Worm (Caenorhabditis elegans): ENCODE results near the gene B0304.2.

B0304.2 gene

ce11 chrII:4495844-4496243 is 27.6 kb upstream of the B0304.2 start:
- TF ChIP-seq ceh-13 (GFP tag; optimal IDR thresholded peaks at IDR 0.05) (no peak), tbx-37 (GFP tag; conservative IDR thresholded peaks at IDR 0.05) (no peak), ets-7 (tag; optimal IDR thresholded peaks at IDR 0.05) (no peak), tra-4 (tag; optimal IDR thresholded peaks at IDR 0.05) (no peak), pes-1 (GFP tag; IDR thresholded peaks at IDR 0.05) (no peak), aly-1 (tag; optimal IDR thresholded peaks at IDR 0.05) (no peak), hmg-4 (GFP tag; optimal IDR thresholded peaks at IDR 0.05) (no peak), ceh-36 (tag; optimal IDR thresholded peaks at IDR 0.05) (no peak), sea-1 (GFP tag; conservative IDR thresholded peaks at IDR 0.05) (no peak), B0310.2 (tag; optimal IDR thresholded peaks at IDR 0.05) (no peak), scrt-1 (GFP tag; IDR thresholded peaks at IDR 0.05) (no peak)

- TF ChIP-seq hnd-1 (tag; optimal IDR thresholded peaks at IDR 0.05) (no peak), ama-1 (optimal IDR thresholded peaks at IDR 0.05) (no peak), hmg-4 (GFP tag; optimal IDR thresholded peaks at IDR 0.05) (no peak), ets-7 (tag; optimal IDR thresholded peaks at IDR 0.05) (no peak), pes-1 (GFP tag; IDR thresholded peaks at IDR 0.05) (no peak), scrt-1 (GFP tag; IDR thresholded peaks at IDR 0.05) (no peak), sea-1 (GFP tag; conservative IDR thresholded peaks at IDR 0.05) (no peak), tbx-11 (GFP tag; IDR thresholded peaks at IDR 0.05) (no peak)
These were observed 18.3 kb upstream of the B0304.2 start, which contains the start of gene camt-1 for ce11 chrII:4505097-4505626. camt-1 (minus strand) TSS chrII:4505147.

- TF ChIP-seq hmg-4 (GFP tag; optimal IDR thresholded peaks at IDR 0.05) (peak; percentile 9), F13C5.2 (tag; optimal IDR thresholded peaks at IDR 0.05) (peak; percentile 32), B0310.2 (tag; optimal IDR thresholded peaks at IDR 0.05) (no peak)
These were observed 16.7 kb upstream of the B0304.2 start for ce11 chrII:4506552-4507291.

ce11 chrII:4507669-4508068 is 15.8 kb upstream of the B0304.2 start:
- TF ChIP-seq ama-1 (optimal IDR thresholded peaks at IDR 0.05) (no peak), B0310.2 (tag; optimal IDR thresholded peaks at IDR 0.05) (no peak), tbx-37 (GFP tag; conservative IDR thresholded peaks at IDR 0.05) (no peak), aly-1 (tag; optimal IDR thresholded peaks at IDR 0.05) (no peak), hmg-4 (GFP tag; optimal IDR thresholded peaks at IDR 0.05) (no peak), hmbx-1 (tag; optimal IDR thresholded peaks at IDR 0.05) (no peak), F13C5.2 (tag; optimal IDR thresholded peaks at IDR 0.05) (no peak), flt-1 (GFP tag; IDR thresholded peaks at IDR 0.05) (no peak), hnd-1 (tag; optimal IDR thresholded peaks at IDR 0.05) (no peak), pes-1 (GFP tag; IDR thresholded peaks at IDR 0.05) (no peak), ets-7 (tag; optimal IDR thresholded peaks at IDR 0.05) (no peak), ceh-36 (tag; optimal IDR thresholded peaks at IDR 0.05) (no peak), sea-1 (GFP tag; conservative IDR thresholded peaks at IDR 0.05) (no peak), tra-4 (tag; optimal IDR thresholded peaks at IDR 0.05) (no peak), ceh-13 (GFP tag; optimal IDR thresholded peaks at IDR 0.05) (no peak), scrt-1 (GFP tag; IDR thresholded peaks at IDR 0.05) (no peak)

ce11 chrII:4510684-4511083 is 12.7 kb upstream of the B0304.2 start:
- TF ChIP-seq ama-1 (optimal IDR thresholded peaks at IDR 0.05): no peak
- no peak for TF ChIP-seq hmbx-1 (tag; optimal IDR thresholded peaks at IDR 0.05)
- TF ChIP-seq pes-1 (GFP tag; IDR thresholded peaks at IDR 0.05): no peak
- no peak for TF ChIP-seq ceh-36 (tag; optimal IDR thresholded peaks at IDR 0.05)
- TF ChIP-seq B0310.2 (tag; optimal IDR thresholded peaks at IDR 0.05): no peak
- no peak for TF ChIP-seq tbx-37 (GFP tag; conservative IDR thresholded peaks at IDR 0.05)
- TF ChIP-seq flt-1 (GFP tag; IDR thresholded peaks at IDR 0.05): no peak
- no peak for TF ChIP-seq aly-1 (tag; optimal IDR thresholded peaks at IDR 0.05)
- no peak for TF ChIP-seq ets-7 (tag; optimal IDR thresholded peaks at IDR 0.05)
- no peak for TF ChIP-seq hmg-4 (GFP tag; optimal IDR thresholded peaks at IDR 0.05)
- TF ChIP-seq tbx-11 (GFP tag; IDR thresholded peaks at IDR 0.05): no peak
- no peak for TF ChIP-seq ceh-13 (GFP tag; optimal IDR thresholded peaks at IDR 0.05)
- TF ChIP-seq sea-1 (GFP tag; conservative IDR thresholded peaks at IDR 0.05): no peak
- TF ChIP-seq hnd-1 (tag; optimal IDR thresholded peaks at IDR 0.05): no peak
- no peak for TF ChIP-seq scrt-1 (GFP tag; IDR thresholded peaks at IDR 0.05)
- no peak for TF ChIP-seq tra-4 (tag; optimal IDR thresholded peaks at IDR 0.05)
- TF ChIP-seq F13C5.2 (tag; optimal IDR thresholded peaks at IDR 0.05): no peak

- TF ChIP-seq ets-7 (tag; optimal IDR thresholded peaks at IDR 0.05) (no peak), flt-1 (GFP tag; IDR thresholded peaks at IDR 0.05) (no peak)
These were observed 11.5 kb upstream of the B0304.2 start, which contains the start of gene cyp-23A1 for ce11 chrII:4511911-4512310. cyp-23A1 (plus strand) TSS chrII:4512211.

- TF ChIP-seq ceh-13 (GFP tag; optimal IDR thresholded peaks at IDR 0.05): no peak
- TF ChIP-seq tbx-11 (GFP tag; IDR thresholded peaks at IDR 0.05): 0 out of 2 replicates have a peak, but pooled peaks have one; percentile 38
- TF ChIP-seq ets-7 (tag; optimal IDR thresholded peaks at IDR 0.05): no peak
These were observed 7.1 kb upstream of the B0304.2 start for ce11 chrII:4516291-4516690.

- TF ChIP-seq hmg-4 (GFP tag; optimal IDR thresholded peaks at IDR 0.05) (peak; percentile 40), ceh-13 (GFP tag; optimal IDR thresholded peaks at IDR 0.05) (no peak), aly-1 (tag; optimal IDR thresholded peaks at IDR 0.05) (no peak)
These were observed 6.2 kb upstream of the B0304.2 start for ce11 chrII:4517254-4517653.
